Fruit fly (Drosophila melanogaster): ENCODE results near the gene Ilp7.

DNA sequence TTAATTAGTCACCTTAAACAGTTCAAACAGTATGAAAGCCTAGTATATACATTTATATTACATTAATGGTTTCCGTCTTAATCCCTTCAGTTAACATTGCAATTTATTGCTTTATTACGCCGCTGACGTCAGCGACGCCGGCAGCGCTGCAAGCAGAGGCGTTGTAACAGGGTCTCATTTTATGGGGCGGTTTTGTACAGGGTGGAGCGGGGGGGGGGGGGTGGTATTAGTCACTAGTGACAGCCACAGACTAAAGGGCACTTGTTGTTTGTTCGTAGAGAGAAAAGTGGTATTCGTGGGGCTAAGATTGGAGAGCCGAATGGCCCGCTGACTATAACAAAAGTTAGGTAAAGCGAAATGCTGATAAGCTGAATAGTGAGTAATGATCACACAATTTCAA, 8.1 kb downstream of the Ilp7 start:
- TF ChIP-seq Gug (GFP tag; IDR thresholded peaks at IDR 0.05) (no peak), CG6792 (GFP tag; optimal IDR thresholded peaks at IDR 0.05) (no peak), CG16779 (tag; optimal IDR thresholded peaks at IDR 0.05) (peak; percentile 19), Sox102F (GFP tag; optimal IDR thresholded peaks at IDR 0.05) (no peak), cyc (GFP tag; optimal IDR thresholded peaks at IDR 0.05) (no peak), lz (GFP tag; optimal IDR thresholded peaks at IDR 0.05) (no peak)
